Worm (Caenorhabditis elegans) whole organism, mixed stage, embryonic: ENCODE measurements around the gene R04B5.11.

Experiments used
- cnd-1 ChIP-seq: fragments of 200-800 bp; sonication (Bioruptor generic); optimal IDR thresholded peaks from 2 replicates; lab custom pipeline; 2018; ENCODE audit warnings: mild to moderate bottlenecking, missing genetic modification characterization, missing compliant biosample characterization
- hlh-1 ChIP-seq: fragments of 150-350 bp; optimal IDR thresholded peaks from 2 replicates; lab custom pipeline; 2014; ENCODE audit warnings: missing biosample characterization, missing genetic modification reagents, missing genetic modification characterization
- lin-13 ChIP-seq: fragments of 150-350 bp; optimal IDR thresholded peaks from 2 replicates; lab custom pipeline; 2014; ENCODE audit warnings: missing biosample characterization, missing genetic modification characterization
- lsy-2 ChIP-seq: fragments of 150-350 bp; optimal IDR thresholded peaks from 2 replicates; lab custom pipeline; 2014; ENCODE audit warnings: missing biosample characterization, missing genetic modification characterization
- mab-5 ChIP-seq: fragments of 150-350 bp; optimal IDR thresholded peaks from 2 replicates; lab custom pipeline; 2014; ENCODE audit warnings: missing biosample characterization, missing genetic modification characterization
- nhr-12 ChIP-seq: fragments of 150-350 bp; optimal IDR thresholded peaks from 2 replicates; lab custom pipeline; 2014; ENCODE audit warnings: missing biosample characterization, missing genetic modification characterization
- nhr-28 ChIP-seq: fragments of 150-350 bp; optimal IDR thresholded peaks from 2 replicates; lab custom pipeline; 2014; ENCODE audit warnings: missing biosample characterization, missing genetic modification characterization
- pha-4 ChIP-seq: fragments of 150-350 bp; optimal IDR thresholded peaks from 2 replicates; lab custom pipeline; 2018; ENCODE audit warnings: missing biosample characterization, missing genetic modification reagents, missing genetic modification characterization
- snpc-4 ChIP-seq: fragments of 150-350 bp; optimal IDR thresholded peaks from 2 replicates; lab custom pipeline; 2014; ENCODE audit warnings: missing biosample characterization, missing genetic modification characterization
- unc-120 ChIP-seq: sonication (generic microtip); optimal IDR thresholded peaks from 2 replicates; lab custom pipeline; 2017; ENCODE audit warnings: missing genetic modification characterization, missing compliant biosample characterization; ENCODE audit not compliant: poor library complexity, severe bottlenecking
- unc-39 ChIP-seq: fragments of 150-350 bp; optimal IDR thresholded peaks from 2 replicates; lab custom pipeline; 2014; ENCODE audit warnings: missing biosample characterization, missing genetic modification characterization
- unc-62 ChIP-seq: fragments of 150-350 bp; optimal IDR thresholded peaks from 2 replicates; lab custom pipeline; 2014; ENCODE audit warnings: missing biosample characterization, missing genetic modification reagents, missing genetic modification characterization
- ztf-11 ChIP-seq: fragments of 150-350 bp; optimal IDR thresholded peaks from 2 replicates; lab custom pipeline; 2014; ENCODE audit warnings: missing biosample characterization, missing genetic modification characterization

DNA sequence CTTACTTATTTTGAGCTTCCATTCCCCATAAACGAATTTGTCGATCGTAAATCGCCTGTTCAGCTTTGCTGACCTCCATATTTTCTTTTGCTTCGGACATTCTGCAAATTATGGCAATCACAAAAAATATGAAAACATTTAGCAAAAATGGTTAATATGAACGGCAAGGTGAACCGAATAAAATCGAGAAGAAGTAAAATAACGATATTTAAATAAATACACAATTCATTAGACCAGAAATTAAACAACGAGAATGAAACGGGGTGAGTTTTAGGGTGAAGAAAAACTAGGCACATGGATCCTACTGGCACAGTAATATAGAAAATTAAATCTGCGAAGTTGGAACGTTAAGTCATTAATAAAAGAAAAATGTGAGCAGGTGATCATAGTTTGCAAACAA lies 39.1 kb upstream of the R04B5.11 start, which contains the start of gene aos-1:
- TF ChIP-seq ztf-11 (tag; lab: Kevin White, UChicago) = no peak
- TF ChIP-seq mab-5 (tag; lab: Kevin White, UChicago) = no peak
- no peak for TF ChIP-seq unc-39 (tag; lab: Kevin White, UChicago)
- no peak for TF ChIP-seq cnd-1 (tag; lab: Kevin White, UChicago)
- TF ChIP-seq unc-62 (GFP tag; lab: Kevin White, UChicago) = no peak
- TF ChIP-seq snpc-4 = no peak
- no peak for TF ChIP-seq nhr-28 (tag; lab: Kevin White, UChicago)
- TF ChIP-seq pha-4 = no peak
- TF ChIP-seq lsy-2 (tag; lab: Kevin White, UChicago) = no peak
- TF ChIP-seq unc-120 = no peak
- TF ChIP-seq hlh-1 (tag; lab: Kevin White, UChicago) = no peak
- TF ChIP-seq nhr-12 (tag; lab: Kevin White, UChicago) = no peak
- TF ChIP-seq lin-13 (tag; lab: Kevin White, UChicago) = no peak
